Fruit fly (Drosophila melanogaster): ENCODE results near the gene HP4.

HP4 gene

dm6 chr3L:7963549-7963948 lies 12.4 kb downstream of the HP4 start (continued):
- TF ChIP-seq eve (GFP tag; optimal IDR thresholded peaks at IDR 0.05) (peak in 1 of 2 experiments; percentile 5), Chrac-16 (GFP tag; optimal IDR thresholded peaks at IDR 0.05) (peak; percentile 26), pan (optimal IDR thresholded peaks at IDR 0.05) (no peak), pan (GFP tag; optimal IDR thresholded peaks at IDR 0.05 in 1 of 2, IDR thresholded peaks at IDR 0.05 in 1 of 2) (peak in 1 of 2 experiments; percentile 10), zfh1 (GFP tag; IDR thresholded peaks at IDR 0.05) (0 out of 3 replicates have a peak, but pooled peaks have one; percentile 50), CG17359 (tag; optimal IDR thresholded peaks at IDR 0.05) (peak; percentile 5), CG7839 (tag; optimal IDR thresholded peaks at IDR 0.05) (peak; percentile 16), Ets65A (GFP tag) (peak; percentile 88), sens (GFP tag) (peak; percentile 66), bab2 (GFP tag; optimal IDR thresholded peaks at IDR 0.05) (peak; percentile 23), CG10267 (tag; optimal IDR thresholded peaks at IDR 0.05) (peak; percentile 0), CG10959 (GFP tag; IDR thresholded peaks at IDR 0.05) (0 out of 2 replicates have a peak, but pooled peaks have one; percentile 15), phol (tag; optimal IDR thresholded peaks at IDR 0.05) (peak; percentile 7), twi (tag; optimal IDR thresholded peaks at IDR 0.05) (no peak), CG18262 (tag; optimal IDR thresholded peaks at IDR 0.05) (peak; percentile 21), CG11504 (tag; optimal IDR thresholded peaks at IDR 0.05) (peak; percentile 20), Dad (GFP tag; optimal IDR thresholded peaks at IDR 0.05) (no peak), sens-2 (GFP tag; IDR thresholded peaks at IDR 0.05) (0 out of 2 replicates have a peak, but pooled peaks have one; percentile 6), HHEX (GFP tag; optimal IDR thresholded peaks at IDR 0.05) (no peak), CG10979 (tag; optimal IDR thresholded peaks at IDR 0.05) (peak; percentile 14), Mes4 (GFP tag; optimal IDR thresholded peaks at IDR 0.05) (no peak), CG2712 (tag; optimal IDR thresholded peaks at IDR 0.05) (peak; percentile 9), CG9876 (GFP tag; optimal IDR thresholded peaks at IDR 0.05) (no peak), row (GFP tag; IDR thresholded peaks at IDR 0.05) (peak; percentile 32; the same call in 1 of the 3 replicates), CG14710 (tag; optimal IDR thresholded peaks at IDR 0.05) (peak; percentile 7), gem (tag; optimal IDR thresholded peaks at IDR 0.05) (peak; percentile 35), prd (optimal IDR thresholded peaks at IDR 0.05) (no peak), prd (GFP tag; IDR thresholded peaks at IDR 0.05) (peak; percentile 50; the same call in 2 of the 3 replicates), Eip74EF (GFP tag; optimal IDR thresholded peaks at IDR 0.05) (no peak), ken (GFP tag; IDR thresholded peaks at IDR 0.05) (no peak), CG4617 (GFP tag; optimal IDR thresholded peaks at IDR 0.05; ENCODE audit: borderline replicate concordance) (no peak), CG8924 (tag; optimal IDR thresholded peaks at IDR 0.05) (no peak), CG6254 (GFP tag; optimal IDR thresholded peaks at IDR 0.05) (no peak), Opbp (GFP tag; IDR thresholded peaks at IDR 0.05; ENCODE audit: partially characterized antibody) (no peak), unpg (GFP tag; optimal IDR thresholded peaks at IDR 0.05) (peak; percentile 6)

dm6 chr3L:7963022-7963421 lies 12.9 kb downstream of the HP4 start:
- no peak for TF ChIP-seq insv (GFP tag; optimal IDR thresholded peaks at IDR 0.05)
- TF ChIP-seq mirr (GFP tag; optimal IDR thresholded peaks at IDR 0.05): peak; percentile 10
- TF ChIP-seq sd (tag; optimal IDR thresholded peaks at IDR 0.05): peak; percentile 79
- 0 out of 2 replicates have a peak, but pooled peaks have one; percentile 35 for TF ChIP-seq Lim3 (GFP tag; IDR thresholded peaks at IDR 0.05)
- no peak for TF ChIP-seq Bteb2 (GFP tag; optimal IDR thresholded peaks at IDR 0.05)
- TF ChIP-seq exex (tag; optimal IDR thresholded peaks at IDR 0.05): peak; percentile 71

Data from whole organism, embryonic.